Worm (Caenorhabditis elegans) whole organism, mixed stage, embryonic: ENCODE data around the gene R11G10.3.

Experiments used
- M03D4.4 ChIP-seq: sonication (generic microtip); optimal IDR thresholded peaks from 2 replicates; lab custom pipeline; 2017; ENCODE audit warnings: mild to moderate bottlenecking, missing genetic modification characterization, missing compliant biosample characterization
- bed-3 ChIP-seq: fragments of 200-800 bp; sonication (Bioruptor generic); optimal IDR thresholded peaks from 3 replicates; lab custom pipeline; 2018; ENCODE audit warnings: mild to moderate bottlenecking, missing genetic modification characterization, moderate library complexity, missing compliant biosample characterization
- blmp-1 ChIP-seq: fragments of 150-350 bp; optimal IDR thresholded peaks from 2 replicates; lab custom pipeline; 2014; ENCODE audit warnings: missing biosample characterization, missing genetic modification characterization
- ceh-43 ChIP-seq: fragments of 200-800 bp; sonication (Bioruptor generic); optimal IDR thresholded peaks from 2 replicates; lab custom pipeline; 2018; ENCODE audit warnings: mild to moderate bottlenecking, missing genetic modification characterization, moderate library complexity, missing compliant biosample characterization
- ceh-83 ChIP-seq: fragments of 200-800 bp; sonication (Bioruptor generic); optimal IDR thresholded peaks from 2 replicates; lab custom pipeline; 2018; ENCODE audit warnings: mild to moderate bottlenecking, missing genetic modification characterization, missing compliant biosample characterization
- ces-1 ChIP-seq: fragments of 150-350 bp; optimal IDR thresholded peaks from 2 replicates; lab custom pipeline; 2014; ENCODE audit warnings: missing biosample characterization, missing genetic modification reagents, missing genetic modification characterization
- cnd-1 ChIP-seq: fragments of 200-800 bp; sonication (Bioruptor generic); optimal IDR thresholded peaks from 2 replicates; lab custom pipeline; 2018; ENCODE audit warnings: mild to moderate bottlenecking, missing genetic modification characterization, missing compliant biosample characterization
- elt-1 ChIP-seq: sonication (generic microtip); optimal IDR thresholded peaks from 2 replicates; lab custom pipeline; 2017; ENCODE audit warnings: missing genetic modification characterization, mild to moderate bottlenecking, missing compliant biosample characterization, antibody characterized with exemption, moderate library complexity, borderline replicate concordance; ENCODE audit not compliant: insufficient read depth
- elt-3 ChIP-seq: fragments of 150-350 bp; optimal IDR thresholded peaks from 2 replicates; lab custom pipeline; 2014; ENCODE audit warnings: missing biosample characterization, missing genetic modification characterization
- flh-1 ChIP-seq: fragments of 200-800 bp; sonication (Bioruptor generic); optimal IDR thresholded peaks from 2 replicates; lab custom pipeline; 2018; ENCODE audit warnings: mild to moderate bottlenecking, missing genetic modification characterization, moderate library complexity, missing compliant biosample characterization
- ham-2 ChIP-seq: fragments of 200-800 bp; sonication (Bioruptor generic); optimal IDR thresholded peaks from 2 replicates; lab custom pipeline; 2018; ENCODE audit warnings: mild to moderate bottlenecking, missing genetic modification characterization, missing compliant biosample characterization
- hlh-1 ChIP-seq: fragments of 150-350 bp; optimal IDR thresholded peaks from 2 replicates; lab custom pipeline; 2014; ENCODE audit warnings: missing biosample characterization, missing genetic modification reagents, missing genetic modification characterization
- lin-13 ChIP-seq: fragments of 150-350 bp; optimal IDR thresholded peaks from 2 replicates; lab custom pipeline; 2014; ENCODE audit warnings: missing biosample characterization, missing genetic modification characterization
- lin-32 ChIP-seq: fragments of 200-800 bp; sonication (Bioruptor generic); optimal IDR thresholded peaks from 2 replicates; lab custom pipeline; 2018; ENCODE audit warnings: mild to moderate bottlenecking, missing genetic modification characterization, missing compliant biosample characterization
- lsy-2 ChIP-seq: fragments of 150-350 bp; optimal IDR thresholded peaks from 2 replicates; lab custom pipeline; 2014; ENCODE audit warnings: missing biosample characterization, missing genetic modification characterization
- mab-5 ChIP-seq: fragments of 150-350 bp; optimal IDR thresholded peaks from 2 replicates; lab custom pipeline; 2014; ENCODE audit warnings: missing biosample characterization, missing genetic modification characterization
- mep-1 ChIP-seq: fragments of 150-350 bp; optimal IDR thresholded peaks from 2 replicates; lab custom pipeline; 2017; ENCODE audit warnings: missing biosample characterization, missing genetic modification reagents, missing genetic modification characterization, inconsistent platforms
- mls-2 ChIP-seq: sonication (generic microtip); optimal IDR thresholded peaks from 2 replicates; lab custom pipeline; 2016; ENCODE audit warnings: mild to moderate bottlenecking, missing genetic modification characterization, moderate library complexity, missing compliant biosample characterization
- nhr-12 ChIP-seq: fragments of 150-350 bp; optimal IDR thresholded peaks from 2 replicates; lab custom pipeline; 2014; ENCODE audit warnings: missing biosample characterization, missing genetic modification characterization
- nhr-2 ChIP-seq: fragments of 150-350 bp; optimal IDR thresholded peaks from 2 replicates; lab custom pipeline; 2014; ENCODE audit warnings: missing biosample characterization, missing genetic modification characterization
- nhr-237 ChIP-seq: fragments of 150-350 bp; optimal IDR thresholded peaks from 2 replicates; lab custom pipeline; 2014; ENCODE audit warnings: missing biosample characterization, missing genetic modification characterization
- nhr-28 ChIP-seq: fragments of 150-350 bp; optimal IDR thresholded peaks from 2 replicates; lab custom pipeline; 2014; ENCODE audit warnings: missing biosample characterization, missing genetic modification characterization
- nhr-76 ChIP-seq: sonication (generic microtip); optimal IDR thresholded peaks from 2 replicates; lab custom pipeline; 2017; ENCODE audit warnings: missing biosample characterization, missing genetic modification characterization
- pha-4 ChIP-seq: fragments of 150-350 bp; optimal IDR thresholded peaks from 2 replicates; lab custom pipeline; 2018; ENCODE audit warnings: missing biosample characterization, missing genetic modification reagents, missing genetic modification characterization
- sem-2 ChIP-seq: fragments of 200-800 bp; sonication (Bioruptor generic); optimal IDR thresholded peaks from 2 replicates; lab custom pipeline; 2018; ENCODE audit warnings: mild to moderate bottlenecking, missing genetic modification characterization, missing compliant biosample characterization
- snpc-4 ChIP-seq: fragments of 150-350 bp; optimal IDR thresholded peaks from 2 replicates; lab custom pipeline; 2014; ENCODE audit warnings: missing biosample characterization, missing genetic modification characterization
- unc-120 ChIP-seq: sonication (generic microtip); optimal IDR thresholded peaks from 2 replicates; lab custom pipeline; 2017; ENCODE audit warnings: missing genetic modification characterization, missing compliant biosample characterization; ENCODE audit not compliant: poor library complexity, severe bottlenecking
- unc-39 ChIP-seq: fragments of 150-350 bp; optimal IDR thresholded peaks from 2 replicates; lab custom pipeline; 2014; ENCODE audit warnings: missing biosample characterization, missing genetic modification characterization
- unc-62 ChIP-seq: fragments of 150-350 bp; optimal IDR thresholded peaks from 2 replicates; lab custom pipeline; 2014; ENCODE audit warnings: missing biosample characterization, missing genetic modification reagents, missing genetic modification characterization
- zip-8 ChIP-seq: fragments of 150-350 bp; optimal IDR thresholded peaks from 2 replicates; lab custom pipeline; 2014; ENCODE audit warnings: missing biosample characterization, missing genetic modification characterization
- ztf-11 ChIP-seq: fragments of 150-350 bp; optimal IDR thresholded peaks from 2 replicates; lab custom pipeline; 2014; ENCODE audit warnings: missing biosample characterization, missing genetic modification characterization

The R11G10.3 gene

DNA sequence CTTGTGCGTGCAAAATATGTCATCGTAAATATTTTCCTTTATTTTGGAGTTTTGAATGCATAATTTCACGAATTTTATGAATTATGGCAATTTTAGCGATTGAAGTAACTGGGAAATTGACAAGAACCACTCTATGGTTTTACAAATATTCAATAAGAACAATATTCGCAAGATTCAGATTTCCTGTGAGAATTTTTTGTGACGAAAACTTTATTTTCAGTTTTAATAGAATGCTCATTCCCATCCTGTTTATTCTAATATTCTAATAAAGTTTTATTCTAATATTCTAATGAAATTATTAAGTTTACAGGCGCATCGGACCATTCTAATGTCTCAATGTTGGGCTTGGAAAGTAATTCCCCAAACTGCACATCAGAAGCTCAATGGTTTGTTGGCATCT lies at the start of gene R11G10.3:
Gene R11G10.3 (plus strand): TSS at position 301 of the 400 bp plus-strand sequence.
- TF ChIP-seq unc-120 (no peak), lin-13 (tag; lab: Kevin White, UChicago) (no peak), unc-39 (tag; lab: Kevin White, UChicago) (no peak), nhr-12 (tag; lab: Kevin White, UChicago) (no peak), snpc-4 (tag; lab: Kevin White, UChicago) (no peak), ham-2 (no peak), ceh-43 (GFP tag; lab: Kevin White, UChicago) (no peak), bed-3 (no peak), ces-1 (GFP tag; lab: Kevin White, UChicago) (no peak)

DNA sequence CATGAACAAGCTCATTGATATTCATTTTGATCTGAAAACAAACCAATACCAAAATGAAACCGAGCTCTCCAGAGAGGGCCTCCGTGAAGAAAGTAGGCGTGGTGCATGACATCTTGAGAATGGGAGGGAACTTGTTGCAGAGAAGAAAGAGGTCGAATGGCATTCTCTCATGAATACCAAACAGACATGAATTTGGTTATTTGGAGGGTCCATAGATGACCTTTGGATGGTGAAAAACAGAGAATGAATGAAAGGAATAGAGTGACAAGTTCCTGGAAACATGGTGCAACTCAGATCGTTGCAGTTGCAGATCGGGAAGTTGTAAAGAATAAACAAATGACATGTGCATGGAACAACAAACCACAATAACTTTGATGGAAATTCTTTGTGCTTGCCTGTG lies 46.9 kb upstream of the R11G10.3 start, which contains the start of gene T10G3.8:
Gene T10G3.8 (minus strand): TSS at position 101 of the 400 bp plus-strand sequence.
- no peak for TF ChIP-seq ham-2
- TF ChIP-seq lsy-2 (tag; lab: Kevin White, UChicago), result no peak
- no peak for TF ChIP-seq hlh-1 (tag; lab: Kevin White, UChicago)
- no peak for TF ChIP-seq mab-5 (tag; lab: Kevin White, UChicago)
- TF ChIP-seq sem-2 (GFP tag; lab: Kevin White, UChicago), result no peak
- TF ChIP-seq nhr-28 (tag; lab: Kevin White, UChicago), result no peak
- no peak for TF ChIP-seq cnd-1 (tag; lab: Kevin White, UChicago)
- no peak for TF ChIP-seq nhr-12 (tag; lab: Kevin White, UChicago)
- no peak for TF ChIP-seq bed-3
- TF ChIP-seq nhr-237 (tag; lab: Kevin White, UChicago), result no peak
- TF ChIP-seq ceh-83 (GFP tag; lab: Kevin White, UChicago), result no peak
- TF ChIP-seq elt-3, result no peak
- no peak for TF ChIP-seq flh-1 (GFP tag; lab: Kevin White, UChicago)
- no peak for TF ChIP-seq lin-32 (GFP tag; lab: Kevin White, UChicago)
- no peak for TF ChIP-seq ztf-11 (tag; lab: Kevin White, UChicago)
- no peak for TF ChIP-seq blmp-1 (tag; lab: Kevin White, UChicago)

DNA sequence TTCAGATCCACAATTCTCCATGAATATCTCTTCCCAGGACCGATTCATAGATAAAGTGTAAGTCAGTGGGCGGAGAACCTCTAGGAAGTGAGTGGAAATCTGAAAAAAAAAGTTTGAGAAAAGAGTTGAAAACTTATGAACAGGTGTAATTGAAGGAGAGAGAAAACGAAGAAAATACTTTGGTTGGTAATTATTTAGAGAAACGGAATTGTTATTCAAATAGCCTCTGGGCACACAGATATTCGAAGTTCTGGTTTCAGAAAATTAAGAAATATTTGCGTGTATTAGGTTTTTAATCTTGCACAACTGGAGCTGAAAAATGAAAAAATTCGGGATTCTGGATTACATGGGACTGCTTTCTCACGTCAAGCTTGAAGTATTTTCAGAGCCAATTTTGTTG lies 43.5 kb upstream of the R11G10.3 start, which contains the start of gene T10G3.2:
Gene T10G3.2 (minus strand): TSS at position 101 of the 400 bp plus-strand sequence.
- no peak for TF ChIP-seq ceh-43 (GFP tag; lab: Kevin White, UChicago)
- TF ChIP-seq bed-3, result no peak
- TF ChIP-seq ham-2, result no peak
- TF ChIP-seq flh-1 (GFP tag; lab: Kevin White, UChicago), result no peak
- no peak for TF ChIP-seq lsy-2 (tag; lab: Kevin White, UChicago)

DNA sequence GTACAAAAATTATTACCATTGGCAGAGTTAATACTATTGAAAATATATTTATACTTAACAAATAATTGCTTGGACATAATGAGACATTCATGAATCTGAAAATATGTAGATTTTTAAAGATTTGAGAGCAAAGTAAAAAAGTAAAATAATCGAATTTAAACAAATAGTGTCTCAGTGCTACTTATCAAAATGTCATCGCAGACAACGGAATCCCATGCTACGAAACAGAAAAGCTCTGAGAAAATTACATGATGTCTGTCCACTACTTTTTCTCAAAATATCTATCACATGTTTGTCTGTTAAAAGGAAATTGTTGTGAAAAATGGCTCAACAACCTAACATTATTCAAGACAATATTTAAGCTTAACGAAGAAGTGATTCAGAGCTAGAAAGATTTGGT lies 39.0 kb upstream of the R11G10.3 start, which contains the start of gene T10G3.4:
Gene T10G3.4 (minus strand): TSS at position 101 of the 400 bp plus-strand sequence.
- TF ChIP-seq mls-2 (tag; lab: Kevin White, UChicago) (no peak), blmp-1 (tag; lab: Kevin White, UChicago) (no peak), ces-1 (GFP tag; lab: Kevin White, UChicago) (no peak), mep-1 (tag; lab: Kevin White, UChicago) (no peak), nhr-76 (tag; lab: Kevin White, UChicago) (no peak), lin-13 (tag; lab: Kevin White, UChicago) (no peak), M03D4.4 (tag; lab: Kevin White, UChicago) (no peak), bed-3 (no peak), nhr-2 (no peak), lsy-2 (tag; lab: Kevin White, UChicago) (no peak), snpc-4 (tag; lab: Kevin White, UChicago) (no peak), lin-32 (GFP tag; lab: Kevin White, UChicago) (no peak), cnd-1 (tag; lab: Kevin White, UChicago) (no peak), hlh-1 (tag; lab: Kevin White, UChicago) (no peak), unc-62 (no peak), elt-1 (tag; lab: Kevin White, UChicago) (no peak), mab-5 (tag; lab: Kevin White, UChicago) (no peak)

DNA sequence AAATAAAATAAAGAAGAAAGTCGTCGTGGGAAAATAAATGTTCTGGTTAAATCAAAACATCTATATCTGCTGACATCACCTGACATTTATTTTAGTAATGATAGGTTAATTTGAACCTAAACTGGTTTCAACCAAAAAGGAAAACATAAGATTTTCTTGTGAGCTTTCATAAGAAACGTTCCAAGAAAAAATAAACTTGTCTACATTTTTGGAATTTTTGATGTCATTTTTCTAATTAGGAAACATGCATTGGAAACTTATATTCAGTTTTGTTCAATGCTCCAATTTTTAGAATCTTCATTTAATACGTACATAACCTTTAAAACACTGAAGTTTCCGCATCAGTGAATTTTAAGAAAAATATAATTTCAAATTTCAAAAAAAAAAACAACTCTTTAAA lies 37.6 kb upstream of the R11G10.3 start:
- TF ChIP-seq nhr-237 (tag; lab: Kevin White, UChicago) (no peak), mab-5 (tag; lab: Kevin White, UChicago) (no peak), M03D4.4 (tag; lab: Kevin White, UChicago) (no peak), ceh-43 (GFP tag; lab: Kevin White, UChicago) (no peak), unc-39 (tag; lab: Kevin White, UChicago) (no peak), nhr-2 (no peak), hlh-1 (tag; lab: Kevin White, UChicago) (no peak), lin-32 (GFP tag; lab: Kevin White, UChicago) (no peak), zip-8 (tag; lab: Kevin White, UChicago) (no peak), pha-4 (no peak), flh-1 (GFP tag; lab: Kevin White, UChicago) (no peak), blmp-1 (tag; lab: Kevin White, UChicago) (no peak), cnd-1 (tag; lab: Kevin White, UChicago) (no peak), lin-13 (tag; lab: Kevin White, UChicago) (no peak), sem-2 (GFP tag; lab: Kevin White, UChicago) (no peak), unc-62 (no peak)
- TF ChIP-seq, all 35 proteins: peak for 0
